Worm (Caenorhabditis elegans) whole organism, L4 larva: ENCODE results near the gene ppk-2.

Experiments
- F10B5.3 ChIP-seq: sonication (generic microtip); optimal IDR thresholded peaks from 2 replicates; lab custom pipeline; 2016; ENCODE audit warnings: mild to moderate bottlenecking, missing genetic modification characterization, missing compliant biosample characterization
- F49E8.2 ChIP-seq: sonication (generic microtip); optimal IDR thresholded peaks from 2 replicates; lab custom pipeline; 2016; ENCODE audit warnings: missing compliant biosample characterization, mild to moderate bottlenecking, missing genetic modification characterization, borderline replicate concordance
- R02D3.7 ChIP-seq: fragments of 150-350 bp; sonication (generic microtip); optimal IDR thresholded peaks from 3 replicates; lab custom pipeline; 2014; ENCODE audit warnings: missing biosample characterization, missing genetic modification characterization
- Y105C5A.15 ChIP-seq: fragments of 200-800 bp; sonication (Bioruptor generic); IDR thresholded peaks from 2 replicates; pipeline ENCODE4 v1.3.6; 2022; ENCODE audit warnings: missing genetic modification characterization, missing compliant biosample characterization
- Y48G9A.11 ChIP-seq: fragments of 200-800 bp; sonication (Bioruptor generic); IDR thresholded peaks from 2 replicates; pipeline ENCODE4 v1.3.6; 2022; ENCODE audit warnings: missing genetic modification reagents, missing genetic modification characterization, missing compliant biosample characterization
- ZK546.5 ChIP-seq, 2 experiments: sonication (generic microtip); optimal IDR thresholded peaks; 2 replicates each; lab custom pipeline; 2017; ENCODE audit warnings: missing biosample characterization in 2 of 2, missing genetic modification characterization in 2 of 2
- aha-1 ChIP-seq: fragments of 150-350 bp; peaks from one replicate; lab custom pipeline; 2014; ENCODE audit warnings: missing biosample characterization, missing genetic modification characterization
- aly-2 ChIP-seq: sonication (generic microtip); optimal IDR thresholded peaks from 2 replicates; lab custom pipeline; 2018; ENCODE audit warnings: missing biosample characterization, missing genetic modification characterization
- ama-1 ChIP-seq: fragments of 150-350 bp; optimal IDR thresholded peaks from 2 replicates; lab custom pipeline; 2014; ENCODE audit warnings: inconsistent platforms, mixed read lengths
- ceh-20 ChIP-seq: fragments of 200-800 bp; sonication (Bioruptor generic); IDR thresholded peaks from 2 replicates; pipeline ENCODE4 v1.3.6; 2022; ENCODE audit warnings: missing genetic modification reagents, missing genetic modification characterization, missing compliant biosample characterization
- ceh-82 ChIP-seq: sonication (generic microtip); optimal IDR thresholded peaks from 2 replicates; lab custom pipeline; 2017; ENCODE audit warnings: missing biosample characterization, missing genetic modification characterization
- daf-16 ChIP-seq, 3 experiments: sonication (generic microtip); optimal IDR thresholded peaks; 2 replicates each; lab custom pipeline; 2016 to 2017; ENCODE audit warnings: missing genetic modification characterization in 3 of 3, missing genetic modification reagents in 3 of 3, mild to moderate bottlenecking in 2 of 3, missing compliant biosample characterization in 2 of 3, missing biosample characterization in 1 of 3, moderate library complexity in 1 of 3
- daf-8 ChIP-seq: fragments of 200-800 bp; sonication (Bioruptor generic); IDR thresholded peaks from 2 replicates; pipeline ENCODE4 v1.3.6; 2022; ENCODE audit warnings: missing genetic modification characterization, missing compliant biosample characterization
- dmd-6 ChIP-seq: fragments of 200-800 bp; sonication (Bioruptor generic); IDR thresholded peaks from 2 replicates; pipeline ENCODE4 v1.3.6; 2022; ENCODE audit warnings: missing genetic modification reagents, missing genetic modification characterization, missing compliant biosample characterization
- dmd-8 ChIP-seq: fragments of 200-800 bp; sonication (Bioruptor generic); IDR thresholded peaks from 2 replicates; pipeline ENCODE4 v1.3.6; 2022; ENCODE audit warnings: missing genetic modification characterization, missing compliant biosample characterization
- dmd-9 ChIP-seq: fragments of 200-800 bp; sonication (Bioruptor generic); IDR thresholded peaks from 2 replicates; pipeline ENCODE4 v1.3.6; 2022; ENCODE audit warnings: missing genetic modification reagents, missing genetic modification characterization, missing compliant biosample characterization
- fkh-10 ChIP-seq: fragments of 150-350 bp; optimal IDR thresholded peaks from 2 replicates; lab custom pipeline; 2014; ENCODE audit warnings: missing biosample characterization, missing genetic modification reagents, missing genetic modification characterization
- hif-1 ChIP-seq, 2 experiments: sonication (generic microtip); optimal IDR thresholded peaks; 2 replicates each; lab custom pipeline; 2016 to 2017; ENCODE audit warnings: missing compliant biosample characterization in 2 of 2, missing genetic modification characterization in 2 of 2, missing genetic modification reagents in 2 of 2, missing genotype in 2 of 2, mild to moderate bottlenecking in 1 of 2
- lim-7 ChIP-seq: fragments of 200-800 bp; sonication (Bioruptor generic); IDR thresholded peaks from 2 replicates; pipeline ENCODE4 v1.3.6; 2022; ENCODE audit warnings: missing genetic modification characterization, missing compliant biosample characterization
- lin-38 ChIP-seq: fragments of 200-800 bp; sonication (Bioruptor generic); IDR thresholded peaks from 2 replicates; pipeline ENCODE4 v1.3.6; 2022; ENCODE audit warnings: missing genetic modification reagents, missing genetic modification characterization, missing compliant biosample characterization
- lin-39 ChIP-seq: fragments of 150-350 bp; optimal IDR thresholded peaks from 2 replicates; lab custom pipeline; 2014; ENCODE audit warnings: missing biosample characterization, missing genetic modification reagents, missing genetic modification characterization
- lsy-2 ChIP-seq, 2 experiments: fragments of 150-350 bp in 1 of 2; sonication (generic microtip) in 1 of 2; optimal IDR thresholded peaks; 2 replicates each; lab custom pipeline; 2014 to 2017; ENCODE audit warnings: missing biosample characterization in 2 of 2, missing genetic modification characterization in 2 of 2
- madf-5 ChIP-seq, 2 experiments: fragments of 200-800 bp; sonication (Bioruptor generic); IDR thresholded peaks; 2 replicates each; pipeline ENCODE4 v1.3.6; 2022; ENCODE audit warnings: missing compliant biosample characterization in 2 of 2, missing genetic modification characterization in 2 of 2
- mdl-1 ChIP-seq, 2 experiments: fragments of 150-350 bp in 1 of 2; sonication (generic microtip) in 1 of 2; optimal IDR thresholded peaks; 2 replicates each; lab custom pipeline; 2014 to 2017; ENCODE audit warnings: missing biosample characterization in 2 of 2, missing genetic modification characterization in 2 of 2
- mes-2 ChIP-seq: sonication (generic microtip); optimal IDR thresholded peaks from 2 replicates; lab custom pipeline; 2016; ENCODE audit warnings: missing genotype, mild to moderate bottlenecking, missing genetic modification characterization, missing compliant biosample characterization; ENCODE audit not compliant: poor library complexity, severe bottlenecking
- mxl-3 ChIP-seq: fragments of 200-800 bp; sonication (Bioruptor generic); optimal IDR thresholded peaks from 2 replicates; lab custom pipeline; 2018; ENCODE audit warnings: mild to moderate bottlenecking, missing genetic modification characterization, missing compliant biosample characterization
- nhr-11 ChIP-seq: fragments of 150-350 bp; optimal IDR thresholded peaks from 2 replicates; lab custom pipeline; 2014; ENCODE audit warnings: missing biosample characterization, missing genetic modification characterization
- nhr-111 ChIP-seq: fragments of 200-800 bp; sonication (Bioruptor generic); optimal IDR thresholded peaks from 2 replicates; lab custom pipeline; 2018; ENCODE audit warnings: mild to moderate bottlenecking, missing genetic modification characterization, missing compliant biosample characterization
- nhr-237 ChIP-seq: sonication (generic microtip); optimal IDR thresholded peaks from 2 replicates; lab custom pipeline; 2017; ENCODE audit warnings: missing biosample characterization, missing genetic modification characterization
- nhr-25 ChIP-seq: sonication (generic microtip); optimal IDR thresholded peaks from 2 replicates; lab custom pipeline; 2017; ENCODE audit warnings: missing genetic modification characterization, mild to moderate bottlenecking, missing compliant biosample characterization, antibody characterized with exemption, moderate library complexity, borderline replicate concordance; ENCODE audit not compliant: insufficient read depth
- nhr-28 ChIP-seq: fragments of 150-350 bp; optimal IDR thresholded peaks from 2 replicates; lab custom pipeline; 2014; ENCODE audit warnings: missing biosample characterization, missing genetic modification characterization
- nhr-41 ChIP-seq: fragments of 200-800 bp; sonication (Bioruptor generic); IDR thresholded peaks from 2 replicates; pipeline ENCODE4 v1.3.6; 2022; ENCODE audit warnings: missing genetic modification reagents, missing genetic modification characterization, missing compliant biosample characterization
- nhr-42 ChIP-seq: fragments of 200-800 bp; sonication (Bioruptor generic); IDR thresholded peaks from 2 replicates; pipeline ENCODE4 v1.3.6; 2022; ENCODE audit warnings: missing genetic modification characterization, missing compliant biosample characterization
- pqm-1 ChIP-seq: sonication (generic microtip); optimal IDR thresholded peaks from 2 replicates; lab custom pipeline; 2017; ENCODE audit warnings: missing biosample characterization, missing genetic modification characterization
- sdz-12 ChIP-seq: fragments of 200-800 bp; sonication (Bioruptor generic); optimal IDR thresholded peaks from 2 replicates; lab custom pipeline; 2018; ENCODE audit warnings: mild to moderate bottlenecking, missing genetic modification characterization, missing compliant biosample characterization
- skn-1 ChIP-seq: fragments of 150-350 bp; optimal IDR thresholded peaks from 2 replicates; lab custom pipeline; 2014; ENCODE audit warnings: missing biosample characterization, missing genetic modification characterization
- snpc-4 ChIP-seq: fragments of 150-350 bp; optimal IDR thresholded peaks from 2 replicates; lab custom pipeline; 2014; ENCODE audit warnings: missing biosample characterization, missing genetic modification characterization
- spr-3 ChIP-seq: fragments of 200-800 bp; sonication (Bioruptor generic); optimal IDR thresholded peaks from 2 replicates; lab custom pipeline; 2018; ENCODE audit warnings: mild to moderate bottlenecking, missing genetic modification characterization, missing compliant biosample characterization
- unc-130 ChIP-seq: sonication (generic microtip); optimal IDR thresholded peaks from 2 replicates; lab custom pipeline; 2016; ENCODE audit warnings: missing genetic modification reagents, missing genetic modification characterization, missing compliant biosample characterization
- zfp-3 ChIP-seq: fragments of 200-800 bp; sonication (Bioruptor generic); conservative IDR thresholded peaks from 2 replicates; pipeline ENCODE4 v1.3.6; 2022; ENCODE audit warnings: missing genetic modification reagents, missing genetic modification characterization, missing compliant biosample characterization

Gene ppk-2

DNA sequence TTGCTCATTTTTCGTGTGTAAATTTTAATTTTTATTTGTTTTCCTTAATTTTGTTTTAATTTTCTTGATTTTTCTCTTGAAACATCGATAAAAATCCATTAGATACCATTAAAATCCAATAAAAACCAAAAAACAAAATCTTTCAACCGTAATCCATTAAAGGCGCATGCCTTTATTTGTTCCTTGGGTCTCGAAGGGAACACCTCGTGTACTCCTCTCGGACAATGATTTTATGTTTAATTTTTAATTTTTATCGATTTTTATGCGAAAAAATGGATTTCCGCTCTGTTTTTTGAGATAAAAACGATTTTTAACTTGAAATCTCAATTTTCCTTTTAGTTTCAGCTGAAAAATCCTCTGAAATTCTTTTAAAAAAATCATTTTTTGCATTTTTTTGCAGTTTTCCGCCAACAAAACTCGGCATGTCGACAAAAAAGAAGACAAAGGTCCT lies at the start of gene ppk-2:
Gene ppk-2 (plus strand): TSS at position 401 of the 451 bp plus-strand sequence.
- TF ChIP-seq dmd-9 (GFP tag; lab: Robert Waterston, UW) (no peak), lsy-2 (tag; optimal IDR thresholded peaks at IDR 0.05; lab: Kevin White, UChicago) (peak in 1 of 2 experiments; percentile 49), unc-130 (GFP tag; lab: Kevin White, UChicago) (peak; percentile 30), aly-2 (tag; lab: Kevin White, UChicago) (no peak), mes-2 (peak; percentile 43), nhr-42 (GFP tag; lab: Robert Waterston, UW) (no peak), F49E8.2 (peak; percentile 67), nhr-237 (tag; lab: Kevin White, UChicago) (no peak), ceh-20 (GFP tag; lab: Robert Waterston, UW) (no peak), lin-38 (GFP tag; lab: Robert Waterston, UW) (peak; percentile 57), nhr-25 (tag; lab: Kevin White, UChicago) (no peak), zfp-3 (GFP tag; lab: Robert Waterston, UW) (no peak), dmd-8 (no peak)

- TF ChIP-seq ama-1 (lab: Kevin White, UChicago) (no peak), nhr-28 (tag; lab: Kevin White, UChicago) (peak; percentile 71), mxl-3 (peak; percentile 21), Y48G9A.11 (GFP tag; lab: Robert Waterston, UW) (no peak), dmd-6 (peak; percentile 22; the same call in 1 of the 2 replicates), pqm-1 (tag; lab: Kevin White, UChicago) (peak; percentile 94)
Measured at ce11 chrIII:2053433-2053832, 48.7 kb upstream of the ppk-2 start.

ce11 chrIII:2054084-2054483 lies 48.0 kb upstream of the ppk-2 start, which contains the start of gene M01E10.3:
Gene M01E10.3 (minus strand): TSS chrIII:2054184.
- TF ChIP-seq mxl-3 (no peak), nhr-41 (no peak)

ce11 chrIII:2057570-2057969 lies 44.5 kb upstream of the ppk-2 start, which contains the start of gene Y39A3A.2:
Gene Y39A3A.2 (minus strand): TSS chrIII:2057670.
- TF ChIP-seq Y105C5A.15 (GFP tag; lab: Robert Waterston, UW), result no peak
- no peak for TF ChIP-seq fkh-10
- no peak for TF ChIP-seq snpc-4
- no peak for TF ChIP-seq nhr-28 (tag; lab: Kevin White, UChicago)
- TF ChIP-seq ZK546.5 (tag; optimal IDR thresholded peaks at IDR 0.05; lab: Kevin White, UChicago), result no peak
- no peak for TF ChIP-seq lin-39 (tag; lab: Kevin White, UChicago)
- TF ChIP-seq nhr-111, result no peak
- TF ChIP-seq mdl-1 (tag; optimal IDR thresholded peaks at IDR 0.05; lab: Kevin White, UChicago), result no peak
- TF ChIP-seq dmd-8, result no peak
- no peak for TF ChIP-seq nhr-25 (tag; lab: Kevin White, UChicago)

DNA sequence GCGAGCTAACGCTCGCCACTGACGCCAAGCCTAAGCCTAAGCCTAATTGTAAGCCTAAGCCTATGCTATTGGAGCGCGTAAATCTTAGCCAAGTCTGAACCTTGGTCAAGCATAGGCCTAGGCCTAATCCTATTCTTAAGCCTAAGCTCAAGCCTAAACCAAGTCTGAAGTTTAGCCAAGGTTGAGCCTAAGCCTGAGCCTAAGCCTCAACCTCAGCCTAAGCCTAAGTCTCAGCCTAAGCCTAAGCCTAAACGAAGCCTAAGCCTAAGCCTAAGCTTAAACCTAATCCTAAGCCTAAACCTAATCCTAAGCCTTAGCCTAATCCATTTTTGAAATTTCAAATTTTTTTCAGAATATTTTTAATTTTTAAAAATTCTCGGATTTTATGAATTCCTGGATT lies 42.0 kb upstream of the ppk-2 start:
- TF ChIP-seq fkh-10, result no peak
- TF ChIP-seq lin-39 (tag; lab: Kevin White, UChicago), result no peak
- no peak for TF ChIP-seq madf-5 (GFP tag; IDR thresholded peaks at IDR 0.05; lab: Robert Waterston, UW)
- no peak for TF ChIP-seq ceh-82 (tag; lab: Kevin White, UChicago)
- no peak for TF ChIP-seq daf-8 (GFP tag; lab: Robert Waterston, UW)
- TF ChIP-seq skn-1, result no peak
- no peak for TF ChIP-seq daf-16 (GFP tag; optimal IDR thresholded peaks at IDR 0.05; lab: Kevin White, UChicago)
- no peak for TF ChIP-seq daf-16 (tag; optimal IDR thresholded peaks at IDR 0.05; lab: Kevin White, UChicago)
- no peak for TF ChIP-seq aha-1
- TF ChIP-seq spr-3 (GFP tag; lab: Kevin White, UChicago), result no peak
- no peak for TF ChIP-seq lim-7 (GFP tag; lab: Robert Waterston, UW)
- no peak for TF ChIP-seq sdz-12
- TF ChIP-seq nhr-11 (tag; lab: Kevin White, UChicago), result no peak
- no peak for TF ChIP-seq F10B5.3 (tag; lab: Kevin White, UChicago)
- TF ChIP-seq hif-1 (tag; optimal IDR thresholded peaks at IDR 0.05; lab: Kevin White, UChicago), result no peak
- TF ChIP-seq lin-38 (GFP tag; lab: Robert Waterston, UW), result no peak
- no peak for TF ChIP-seq mes-2
- TF ChIP-seq R02D3.7 (tag; lab: Kevin White, UChicago), result no peak
